Fruit fly (Drosophila melanogaster): ENCODE results near the gene Adk2.
A peak's percentile ranks its signal among the peaks of the same experiment; 100 is the strongest.

Adk2 gene

dm6 chr3L:13027333-13027732 lies 4.8 kb upstream of the Adk2 start (continued):
- TF ChIP-seq TFAM (GFP tag; optimal IDR thresholded peaks at IDR 0.05): no peak
- TF ChIP-seq CG11723 (GFP tag; optimal IDR thresholded peaks at IDR 0.05): no peak
- TF ChIP-seq Dll (GFP tag; IDR thresholded peaks at IDR 0.05; ENCODE audit: partially characterized antibody): 0 out of 4 replicates have a peak, but pooled peaks have one; percentile 36
- peak in 1 of 2 experiments; percentile 69 for TF ChIP-seq Pdp1 (GFP tag; optimal IDR thresholded peaks at IDR 0.05)
- TF ChIP-seq CG6175 (GFP tag; IDR thresholded peaks at IDR 0.05): no peak

- TF ChIP-seq Blimp-1 (GFP tag; optimal IDR thresholded peaks at IDR 0.05): peak; percentile 85
- no peak for TF ChIP-seq C15 (GFP tag; IDR thresholded peaks at IDR 0.05)
- peak; percentile 17; the same call in 1 of the 3 replicates for TF ChIP-seq Optix (GFP tag; IDR thresholded peaks at IDR 0.05)
- TF ChIP-seq vvl (GFP tag; IDR thresholded peaks at IDR 0.05): 0 out of 2 replicates have a peak, but pooled peaks have one; percentile 36
- no peak for TF ChIP-seq CG2889 (GFP tag; IDR thresholded peaks at IDR 0.05)
- peak; percentile 28 for TF ChIP-seq kni (GFP tag; optimal IDR thresholded peaks at IDR 0.05)
- no peak for TF ChIP-seq CG33557 (GFP tag; optimal IDR thresholded peaks at IDR 0.05)
- TF ChIP-seq Tbp (GFP tag; optimal IDR thresholded peaks at IDR 0.05): no peak
- TF ChIP-seq crol (GFP tag; IDR thresholded peaks at IDR 0.05): peak; percentile 44
Measured at dm6 chr3L:13026872-13027271, 4.4 kb upstream of the Adk2 start.

dm6 chr3L:13026337-13026736 lies 3.8 kb upstream of the Adk2 start, which contains the start of gene Zmynd10:
Zmynd10 (minus strand) TSS chr3L:13026437.
- TF ChIP-seq CG3847 (GFP tag; IDR thresholded peaks at IDR 0.05) (no peak), tin (GFP tag; optimal IDR thresholded peaks at IDR 0.05) (no peak), Mrtf (GFP tag; IDR thresholded peaks at IDR 0.05) (no peak), esg (GFP tag; conservative IDR thresholded peaks at IDR 0.05) (no peak), luna (GFP tag; optimal IDR thresholded peaks at IDR 0.05) (no peak), CG7372 (GFP tag; IDR thresholded peaks at IDR 0.05) (no peak), mirr (GFP tag; optimal IDR thresholded peaks at IDR 0.05) (no peak), tna (GFP tag; IDR thresholded peaks at IDR 0.05; ENCODE audit: partially characterized antibody) (no peak), CG9817 (tag; optimal IDR thresholded peaks at IDR 0.05) (no peak), repo (GFP tag; optimal IDR thresholded peaks at IDR 0.05) (no peak), ssp (GFP tag; IDR thresholded peaks at IDR 0.05) (no peak), Mes4 (GFP tag; optimal IDR thresholded peaks at IDR 0.05) (no peak), CG1529 (GFP tag; optimal IDR thresholded peaks at IDR 0.05) (no peak), Xrp1 (GFP tag; IDR thresholded peaks at IDR 0.05) (no peak), fd96Cb (tag; optimal IDR thresholded peaks at IDR 0.05) (no peak), CG1603 (tag; optimal IDR thresholded peaks at IDR 0.05) (no peak), odd (GFP tag; optimal IDR thresholded peaks at IDR 0.05) (no peak), gt (GFP tag; IDR thresholded peaks at IDR 0.05) (no peak)

dm6 chr3L:13022854-13023560 lies 519 bp upstream of the Adk2 start, which contains the start of gene RpS12:
RpS12 (plus strand) TSS chr3L:13023352.
- TF ChIP-seq gem (tag; optimal IDR thresholded peaks at IDR 0.05): peak; percentile 62
- TF ChIP-seq lilli (GFP tag; optimal IDR thresholded peaks at IDR 0.05): peak; percentile 79
- TF ChIP-seq E2f1 (GFP tag; IDR thresholded peaks at IDR 0.05): peak; percentile 47
- peak; percentile 77 for TF ChIP-seq BtbVII (GFP tag; optimal IDR thresholded peaks at IDR 0.05)
- peak; percentile 82 for TF ChIP-seq CG17912 (GFP tag; optimal IDR thresholded peaks at IDR 0.05)
- TF ChIP-seq row (GFP tag; IDR thresholded peaks at IDR 0.05): peak; percentile 80
- peak; percentile 65 for TF ChIP-seq dmrt11E (tag; optimal IDR thresholded peaks at IDR 0.05)
- no peak for TF ChIP-seq Gsc (GFP tag; IDR thresholded peaks at IDR 0.05)
- peak; percentile 64 for TF ChIP-seq CG12236 (GFP tag; optimal IDR thresholded peaks at IDR 0.05)
- no peak for TF ChIP-seq GATAe (GFP tag; conservative IDR thresholded peaks at IDR 0.05)
- TF ChIP-seq CG13287 (GFP tag; IDR thresholded peaks at IDR 0.05; ENCODE audit: partially characterized antibody): peak; percentile 73
- peak; percentile 60 for TF ChIP-seq HLH3B (GFP tag; IDR thresholded peaks at IDR 0.05)
- TF ChIP-seq gro (GFP tag; optimal IDR thresholded peaks at IDR 0.05): peak; percentile 82
- TF ChIP-seq ttk (GFP tag; IDR thresholded peaks at IDR 0.05): peak; percentile 69
- peak; percentile 43 for TF ChIP-seq Usf (GFP tag; optimal IDR thresholded peaks at IDR 0.05)
- TF ChIP-seq CG4820 (GFP tag; optimal IDR thresholded peaks at IDR 0.05): peak; percentile 59
- TF ChIP-seq C15 (GFP tag; IDR thresholded peaks at IDR 0.05): 0 out of 3 replicates have a peak, but pooled peaks have one; percentile 5
